Worm (Caenorhabditis elegans): ENCODE results near the gene F26D2.15.

- TF ChIP-seq unc-39 (tag; optimal IDR thresholded peaks at IDR 0.05) (no peak), lin-15B (tag; optimal IDR thresholded peaks at IDR 0.05) (no peak), nhr-28 (tag; optimal IDR thresholded peaks at IDR 0.05) (no peak), aly-2 (tag; optimal IDR thresholded peaks at IDR 0.05) (no peak), elt-3 (tag; optimal IDR thresholded peaks at IDR 0.05) (no peak)
Measured at ce11 chrV:16388268-16388667, 49.4 kb upstream of the F26D2.15 start, which contains the start of gene sri-65.

Data from whole organism, L3 larva.